Fruit fly (Drosophila melanogaster) whole organism, prepupa: Measurements from ENCODE around the gene milt.
A peak's percentile ranks its signal among the peaks of the same experiment; 100 is the strongest.

Source experiments
- Blimp-1 ChIP-seq: fragments of 200-800 bp; sonication (Bioruptor generic); optimal IDR thresholded peaks from 3 replicates; lab custom pipeline; 2017; ENCODE audit warnings: missing biosample characterization, missing genetic modification characterization, mild to moderate bottlenecking, moderate library complexity, missing genetic modification reagents
- CG10631 ChIP-seq: fragments of 200-800 bp; sonication (Bioruptor generic); optimal IDR thresholded peaks from 2 replicates; lab custom pipeline; 2016; ENCODE audit warnings: missing biosample characterization, missing genetic modification characterization
- CG10669 ChIP-seq: fragments of 200-800 bp; sonication (Bioruptor generic); optimal IDR thresholded peaks from 3 replicates; lab custom pipeline; 2018; ENCODE audit warnings: missing biosample characterization, mild to moderate bottlenecking, missing genetic modification characterization, moderate library complexity
- CG11294 ChIP-seq: fragments of 200-800 bp; sonication (Bioruptor generic); IDR thresholded peaks from 2 replicates; pipeline ENCODE4 v1.3.6; 2022; ENCODE audit warnings: missing biosample characterization, missing genetic modification characterization
- CG11902 ChIP-seq: fragments of 200-800 bp; sonication (Bioruptor generic); optimal IDR thresholded peaks from 3 replicates; lab custom pipeline; 2016; ENCODE audit warnings: missing biosample characterization, missing genetic modification characterization
- CG15336 ChIP-seq: fragments of 200-800 bp; sonication (Bioruptor generic); IDR thresholded peaks from 2 replicates; pipeline ENCODE4 v1.3.6; 2022; ENCODE audit warnings: missing biosample characterization, missing genetic modification characterization
- CG1621 ChIP-seq: fragments of 200-800 bp; sonication (Bioruptor generic); optimal IDR thresholded peaks from 3 replicates; lab custom pipeline; 2018; ENCODE audit warnings: missing biosample characterization, mild to moderate bottlenecking, missing genetic modification characterization
- CG16779 ChIP-seq: fragments of 200-800 bp; sonication (Bioruptor generic); optimal IDR thresholded peaks from 3 replicates; lab custom pipeline; 2017; ENCODE audit warnings: missing biosample characterization, mild to moderate bottlenecking, missing genetic modification characterization
- CG3032 ChIP-seq: fragments of 200-800 bp; optimal IDR thresholded peaks from 2 replicates; lab custom pipeline; 2019; ENCODE audit warnings: missing biosample characterization, mild to moderate bottlenecking, missing genetic modification characterization, moderate library complexity
- CG34406 ChIP-seq: fragments of 200-800 bp; sonication (Bioruptor generic); optimal IDR thresholded peaks from 3 replicates; lab custom pipeline; 2016; ENCODE audit warnings: missing biosample characterization, missing genetic modification characterization
- CG4318 ChIP-seq: fragments of 200-800 bp; sonication (Bioruptor generic); optimal IDR thresholded peaks from 3 replicates; lab custom pipeline; 2017; ENCODE audit warnings: missing biosample characterization, mild to moderate bottlenecking, missing genetic modification characterization
- CG6163 ChIP-seq: fragments of 200-800 bp; sonication (Bioruptor generic); IDR thresholded peaks from 3 replicates; pipeline ENCODE4 v1.3.6; 2022; ENCODE audit warnings: missing biosample characterization, missing genetic modification characterization
- CG6792 ChIP-seq: fragments of 200-800 bp; sonication (Bioruptor generic); optimal IDR thresholded peaks from 3 replicates; lab custom pipeline; 2016; ENCODE audit warnings: missing biosample characterization, missing genetic modification characterization
- CG6808 ChIP-seq: fragments of 200-800 bp; sonication (Bioruptor generic); optimal IDR thresholded peaks from 3 replicates; lab custom pipeline; 2017; ENCODE audit warnings: missing biosample characterization, missing genetic modification characterization, mild to moderate bottlenecking, moderate library complexity, missing genetic modification reagents
- CG6854 ChIP-seq: fragments of 200-800 bp; sonication (Bioruptor generic); optimal IDR thresholded peaks from 2 replicates; lab custom pipeline; 2017; ENCODE audit warnings: missing biosample characterization, mild to moderate bottlenecking, missing genetic modification characterization
- CG7368 ChIP-seq: fragments of 200-800 bp; sonication (Bioruptor generic); optimal IDR thresholded peaks from 3 replicates; lab custom pipeline; 2016; ENCODE audit warnings: missing biosample characterization, missing genetic modification characterization
- CG8119 ChIP-seq: fragments of 200-800 bp; sonication (Bioruptor generic); IDR thresholded peaks from 3 replicates; pipeline ENCODE4 v1.3.6; 2022; ENCODE audit warnings: missing biosample characterization, missing genetic modification characterization
- CG8319 ChIP-seq: fragments of 200-800 bp; sonication (Bioruptor generic); optimal IDR thresholded peaks from 3 replicates; lab custom pipeline; 2016; ENCODE audit warnings: missing biosample characterization, missing genetic modification characterization
- CG8632 ChIP-seq: fragments of 200-800 bp; sonication (Bioruptor generic); optimal IDR thresholded peaks from 3 replicates; lab custom pipeline; 2016; ENCODE audit warnings: missing biosample characterization, missing genetic modification characterization
- CG9139 ChIP-seq: fragments of 200-800 bp; sonication (Bioruptor generic); optimal IDR thresholded peaks from 3 replicates; lab custom pipeline; 2017; ENCODE audit warnings: missing biosample characterization, mild to moderate bottlenecking, missing genetic modification characterization
- Eip75B ChIP-seq: fragments of 200-800 bp; sonication (Bioruptor generic); optimal IDR thresholded peaks from 3 replicates; lab custom pipeline; 2016; ENCODE audit warnings: missing biosample characterization, missing genetic modification characterization
- Eip78C ChIP-seq: fragments of 200-800 bp; sonication (Bioruptor generic); peaks from one replicate; lab custom pipeline; 2016; ENCODE audit warnings: missing biosample characterization, missing genetic modification characterization
- Eip93F ChIP-seq: fragments of 200-800 bp; sonication (Bioruptor generic); optimal IDR thresholded peaks from 2 replicates; lab custom pipeline; 2016; ENCODE audit warnings: missing biosample characterization, mild to moderate bottlenecking, missing genetic modification characterization
- Ets21C ChIP-seq: fragments of 200-800 bp; sonication (Bioruptor generic); optimal IDR thresholded peaks from 3 replicates; lab custom pipeline; 2016; ENCODE audit warnings: missing biosample characterization, missing genetic modification characterization
- Ets96B ChIP-seq: fragments of 200-800 bp; optimal IDR thresholded peaks from 2 replicates; lab custom pipeline; 2019; ENCODE audit warnings: missing biosample characterization, mild to moderate bottlenecking, missing genetic modification characterization, moderate library complexity
- Gug ChIP-seq: fragments of 200-800 bp; sonication (Bioruptor generic); IDR thresholded peaks from 2 replicates; pipeline ENCODE4 v1.3.6; 2022; ENCODE audit warnings: missing biosample characterization, missing genetic modification characterization
- Hr38 ChIP-seq: sonication (Bioruptor generic); optimal IDR thresholded peaks from 2 replicates; lab custom pipeline; 2016; ENCODE audit warnings: missing biosample characterization, missing genetic modification characterization
- Hr39 ChIP-seq: fragments of 200-800 bp; sonication (Bioruptor generic); optimal IDR thresholded peaks from 2 replicates; lab custom pipeline; 2016; ENCODE audit warnings: missing biosample characterization, missing genetic modification characterization
- Hr4 ChIP-seq: fragments of 200-800 bp; sonication (Bioruptor generic); optimal IDR thresholded peaks from 3 replicates; lab custom pipeline; 2016; ENCODE audit warnings: missing biosample characterization, missing genetic modification characterization
- Lpt ChIP-seq: fragments of 200-800 bp; sonication (Bioruptor generic); optimal IDR thresholded peaks from 3 replicates; lab custom pipeline; 2016; ENCODE audit warnings: missing biosample characterization, missing genetic modification characterization
- Met ChIP-seq: fragments of 200-800 bp; sonication (Bioruptor generic); optimal IDR thresholded peaks from 3 replicates; lab custom pipeline; 2016; ENCODE audit warnings: missing biosample characterization, missing genetic modification characterization
- OdsH ChIP-seq: fragments of 200-800 bp; sonication (Bioruptor generic); optimal IDR thresholded peaks from 3 replicates; lab custom pipeline; 2016; ENCODE audit warnings: missing biosample characterization, missing genetic modification characterization
- Sox14 ChIP-seq: fragments of 200-800 bp; sonication (Bioruptor generic); optimal IDR thresholded peaks from 3 replicates; lab custom pipeline; 2016; ENCODE audit warnings: missing biosample characterization, missing genetic modification characterization
- Sox15 ChIP-seq: fragments of 200-800 bp; sonication (Bioruptor generic); optimal IDR thresholded peaks from 3 replicates; lab custom pipeline; 2016; ENCODE audit warnings: missing biosample characterization, missing genetic modification characterization
- achi ChIP-seq: fragments of 200-800 bp; sonication (Bioruptor generic); optimal IDR thresholded peaks from 3 replicates; lab custom pipeline; 2016; ENCODE audit warnings: missing biosample characterization, missing genetic modification characterization
- acj6 ChIP-seq: fragments of 200-800 bp; sonication (Bioruptor generic); optimal IDR thresholded peaks from 3 replicates; lab custom pipeline; 2016; ENCODE audit warnings: missing biosample characterization, missing genetic modification characterization
- dsx ChIP-seq: fragments of 200-800 bp; optimal IDR thresholded peaks from 3 replicates; lab custom pipeline; 2019; ENCODE audit warnings: missing biosample characterization, mild to moderate bottlenecking, missing genetic modification characterization, moderate library complexity; ENCODE audit not compliant: poor library complexity, severe bottlenecking
- eg ChIP-seq: fragments of 200-800 bp; sonication (Bioruptor generic); IDR thresholded peaks from 3 replicates; pipeline ENCODE4 v1.3.6; 2022; ENCODE audit warnings: missing biosample characterization, missing genetic modification characterization
- esn ChIP-seq: fragments of 200-800 bp; sonication (Bioruptor generic); optimal IDR thresholded peaks from 2 replicates; lab custom pipeline; 2016; ENCODE audit warnings: missing biosample characterization, mild to moderate bottlenecking, missing genetic modification characterization, moderate library complexity
- fd59A ChIP-seq: fragments of 200-800 bp; sonication (Bioruptor generic); optimal IDR thresholded peaks from 2 replicates; lab custom pipeline; 2017; ENCODE audit warnings: missing biosample characterization, mild to moderate bottlenecking, missing genetic modification characterization, missing genetic modification reagents
- fd85E ChIP-seq: fragments of 200-800 bp; sonication (Bioruptor generic); optimal IDR thresholded peaks from 3 replicates; lab custom pipeline; 2016; ENCODE audit warnings: missing biosample characterization, missing genetic modification characterization
- fkh ChIP-seq: fragments of 200-800 bp; sonication (Bioruptor generic); optimal IDR thresholded peaks from 3 replicates; lab custom pipeline; 2017; ENCODE audit warnings: missing biosample characterization, mild to moderate bottlenecking, missing genetic modification characterization, moderate library complexity
- lz ChIP-seq: fragments of 200-800 bp; sonication (Bioruptor generic); optimal IDR thresholded peaks from 3 replicates; lab custom pipeline; 2016; ENCODE audit warnings: missing biosample characterization, missing genetic modification characterization
- net ChIP-seq: fragments of 200-800 bp; sonication (Bioruptor generic); optimal IDR thresholded peaks from 3 replicates; lab custom pipeline; 2016; ENCODE audit warnings: missing biosample characterization, missing genetic modification characterization
- pdm3 ChIP-seq: fragments of 200-800 bp; sonication (Bioruptor generic); optimal IDR thresholded peaks from 3 replicates; lab custom pipeline; 2016; ENCODE audit warnings: missing biosample characterization, missing genetic modification characterization
- salr ChIP-seq, 2 experiments: fragments of 200-800 bp; sonication (Bioruptor generic); optimal IDR thresholded peaks; 3 replicates each; lab custom pipeline; 2016 to 2018; ENCODE audit warnings: missing biosample characterization in 2 of 2, missing genetic modification characterization in 2 of 2, mild to moderate bottlenecking in 1 of 2
- spab ChIP-seq: fragments of 200-800 bp; sonication (Bioruptor generic); optimal IDR thresholded peaks from 2 replicates; lab custom pipeline; 2017; ENCODE audit warnings: missing biosample characterization, mild to moderate bottlenecking, missing genetic modification characterization, missing genetic modification reagents
- ss ChIP-seq, 2 experiments: fragments of 200-800 bp; sonication (Bioruptor generic); optimal IDR thresholded peaks; 2 replicates in 1 of 2; 3 replicates in 1 of 2; lab custom pipeline; 2017 to 2018; ENCODE audit warnings: mild to moderate bottlenecking in 2 of 2, missing biosample characterization in 2 of 2, missing genetic modification characterization in 2 of 2, moderate library complexity in 1 of 2
- svp ChIP-seq: fragments of 200-800 bp; sonication (Bioruptor generic); peaks from one replicate; lab custom pipeline; 2016; ENCODE audit warnings: missing biosample characterization, missing genetic modification characterization
- topi ChIP-seq: fragments of 200-800 bp; sonication (Bioruptor generic); optimal IDR thresholded peaks from 3 replicates; lab custom pipeline; 2016; ENCODE audit warnings: missing biosample characterization, missing genetic modification characterization
- vri ChIP-seq: fragments of 200-800 bp; sonication (Bioruptor generic); optimal IDR thresholded peaks from 3 replicates; lab custom pipeline; 2016; ENCODE audit warnings: missing biosample characterization, mild to moderate bottlenecking, missing genetic modification characterization

Gene milt

DNA sequence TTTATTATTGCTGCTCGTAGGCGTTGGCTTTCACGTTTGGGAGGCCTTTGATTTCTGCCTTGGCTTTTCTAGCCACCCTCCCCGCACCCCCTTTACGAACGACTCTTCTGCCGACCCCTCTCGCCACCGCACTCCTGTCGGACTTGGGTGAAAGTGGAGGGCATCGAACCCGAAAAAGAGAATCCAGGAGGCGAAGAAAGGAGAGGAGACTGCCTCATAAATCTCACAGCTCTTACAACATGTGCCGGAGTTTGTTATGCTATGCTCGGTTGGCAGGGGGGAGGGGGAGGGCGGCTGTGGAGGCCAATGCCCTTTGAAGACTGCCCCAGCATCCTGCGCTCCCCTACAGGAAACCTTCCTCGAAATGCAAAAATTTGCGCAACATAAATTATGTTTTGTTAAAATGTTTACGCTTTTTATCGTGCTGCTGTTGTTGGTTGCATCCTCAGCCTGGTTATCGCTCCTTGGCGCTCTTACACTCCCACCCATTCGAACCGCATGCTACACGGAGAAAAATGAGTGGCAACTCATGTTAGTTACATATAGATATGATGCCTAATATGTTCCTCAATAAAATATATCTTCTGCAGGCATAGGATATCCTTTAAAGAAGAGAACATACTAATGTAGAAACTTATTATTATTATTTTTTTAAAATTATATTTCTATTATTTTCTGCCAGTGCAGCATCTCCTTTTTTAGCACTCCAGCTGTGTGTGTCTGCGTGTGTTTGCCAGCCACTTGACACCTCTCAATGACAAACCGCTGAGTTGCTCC, 66.8 kb downstream of the milt start:
- TF ChIP-seq esn (peak; percentile 75), CG8119 (GFP tag; lab: Robert Waterston, UW) (peak; percentile 64), OdsH (GFP tag; lab: Kevin White, UChicago) (peak; percentile 64), CG1621 (tag; lab: Kevin White, UChicago) (peak; percentile 31), CG10669 (GFP tag; lab: Kevin White, UChicago) (peak; percentile 73), CG34406 (peak; percentile 64), fkh (GFP tag; lab: Kevin White, UChicago) (no peak), Ets21C (GFP tag; lab: Kevin White, UChicago) (peak; percentile 13), Eip75B (GFP tag; lab: Kevin White, UChicago) (peak; percentile 35), spab (GFP tag; lab: Kevin White, UChicago) (peak; percentile 72), CG3032 (peak; percentile 76), CG4318 (peak; percentile 5), topi (GFP tag; lab: Kevin White, UChicago) (peak; percentile 65), Lpt (GFP tag; lab: Kevin White, UChicago) (no peak), Eip78C (GFP tag; lab: Kevin White, UChicago) (peak; percentile 66), CG6808 (peak; percentile 72), Hr4 (GFP tag; lab: Kevin White, UChicago) (peak; percentile 53), Hr38 (GFP tag; lab: Kevin White, UChicago) (no peak), fd59A (GFP tag; lab: Kevin White, UChicago) (peak; percentile 46), ss (GFP tag; optimal IDR thresholded peaks at IDR 0.05; lab: Kevin White, UChicago) (peak; percentile 55 to 69), vri (GFP tag; lab: Kevin White, UChicago) (peak; percentile 28), CG15336 (peak; percentile 62), CG11902 (peak; percentile 47), Met (peak; percentile 66), CG8319 (GFP tag; lab: Kevin White, UChicago) (peak; percentile 57), CG6163 (peak; percentile 76), Eip93F (GFP tag; lab: Kevin White, UChicago) (no peak), lz (GFP tag; lab: Kevin White, UChicago) (peak; percentile 41), CG10631 (GFP tag; lab: Kevin White, UChicago) (peak; percentile 72), CG7368 (GFP tag; lab: Kevin White, UChicago) (peak; percentile 56), fd85E (GFP tag; lab: Kevin White, UChicago) (no peak), CG6854 (GFP tag; lab: Kevin White, UChicago) (peak; percentile 3), Gug (no peak), CG6792 (GFP tag; lab: Kevin White, UChicago) (peak; percentile 64), Sox15 (GFP tag; lab: Kevin White, UChicago) (peak; percentile 22), Sox14 (no peak), CG8632 (peak; percentile 64), net (peak; percentile 28), acj6 (GFP tag; lab: Kevin White, UChicago) (peak; percentile 64), svp (peak; percentile 87), achi (peak; percentile 63), Hr39 (GFP tag; lab: Kevin White, UChicago) (peak; percentile 32), CG9139 (GFP tag; lab: Kevin White, UChicago) (peak; percentile 17), pdm3 (GFP tag; lab: Kevin White, UChicago) (peak; percentile 48), eg (peak; percentile 59), Ets96B (tag; lab: Kevin White, UChicago) (peak; percentile 74), CG16779 (tag; lab: Kevin White, UChicago) (no peak), salr (GFP tag; optimal IDR thresholded peaks at IDR 0.05; lab: Kevin White, UChicago) (peak; percentile 16 to 37), dsx (GFP tag; lab: Kevin White, UChicago) (peak; percentile 67), CG11294 (GFP tag; lab: Robert Waterston, UW) (no peak), Blimp-1 (GFP tag; lab: Kevin White, UChicago) (peak; percentile 16)
